In the genomic region with DNA sequence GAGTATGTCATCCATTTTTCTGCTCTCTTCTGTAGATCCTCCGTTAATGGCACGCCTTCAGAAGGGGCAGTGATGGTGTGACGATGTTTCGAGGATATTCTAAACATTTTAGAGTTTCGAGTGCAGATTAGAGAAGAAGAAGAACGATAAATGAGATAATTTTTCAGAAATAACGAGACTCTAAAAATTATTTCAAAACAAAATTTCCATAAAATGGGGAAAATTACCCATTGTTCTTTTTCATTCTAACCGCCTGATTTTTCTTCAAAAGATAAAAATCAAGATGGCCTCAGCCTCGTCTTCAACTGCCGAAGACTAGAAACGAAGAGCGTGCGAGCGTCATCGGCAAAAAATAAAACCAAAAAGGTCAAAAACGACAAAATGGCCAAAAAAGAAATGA, we compare ENCODE assay signal across 3 worm cellular contexts.
TF ChIP-seq lines count a peak whose summit lies in the region.

TSS of gene let-765 (minus strand) at position 101 of the 400 bp plus-strand sequence.

TF ChIP-seq in whole organism, L1 larva, 84 proteins besides CTCF, POLR2A, EP300 and RAD21:
- TF ChIP-seq jun-1 (tag; optimal IDR thresholded peaks at IDR 0.05; lab: Kevin White, UChicago) = no peak
- peak; percentile 32 for TF ChIP-seq blmp-1 (tag; optimal IDR thresholded peaks at IDR 0.05; lab: Kevin White, UChicago)
- TF ChIP-seq lin-14 (GFP tag; optimal IDR thresholded peaks at IDR 0.05; lab: Kevin White, UChicago) = peak; percentile 25
- TF ChIP-seq efl-1 (optimal IDR thresholded peaks at IDR 0.05; lab: Kevin White, UChicago) = no peak
- TF ChIP-seq efl-1 (GFP tag; optimal IDR thresholded peaks at IDR 0.05 in 1 of 2; lab: Kevin White, UChicago) = peak in 1 of 2 experiments; percentile 22

TF ChIP-seq in whole organism, L3 larva, 47 proteins besides CTCF, POLR2A, EP300 and RAD21:
- TF ChIP-seq nhr-25 (tag; optimal IDR thresholded peaks at IDR 0.05; lab: Kevin White, UChicago) = peak; percentile 33
- no peak for TF ChIP-seq lin-15B (tag; optimal IDR thresholded peaks at IDR 0.05; lab: Kevin White, UChicago)

TF ChIP-seq in whole organism, young adult, 124 proteins besides CTCF, POLR2A, EP300 and RAD21:
- 0 out of 2 replicates have a peak, but pooled peaks have one; percentile 12 for TF ChIP-seq pbrm-1 (GFP tag; IDR thresholded peaks at IDR 0.05; lab: Robert Waterston, UW)
- no peak for TF ChIP-seq unc-62 (GFP tag; optimal IDR thresholded peaks at IDR 0.05; lab: Kevin White, UChicago)
- TF ChIP-seq D2030.7 (GFP tag; IDR thresholded peaks at IDR 0.05; lab: Robert Waterston, UW) = no peak
- no peak for TF ChIP-seq dpl-1 (GFP tag; optimal IDR thresholded peaks at IDR 0.05; lab: Kevin White, UChicago)
